Fruit fly (Drosophila melanogaster) Kc167 (cell line): Measurements from ENCODE around the gene Vps37B.

Experiments
- psq ChIP-seq: fragments of >200 bp; optimal IDR thresholded peaks from 2 replicates; lab custom pipeline; 2017; ENCODE audit warnings: missing external identifiers
- ttk ChIP-seq: sonication (Bioruptor generic); optimal IDR thresholded peaks from 2 replicates; lab custom pipeline; 2017; ENCODE audit warnings: missing external identifiers

DNA sequence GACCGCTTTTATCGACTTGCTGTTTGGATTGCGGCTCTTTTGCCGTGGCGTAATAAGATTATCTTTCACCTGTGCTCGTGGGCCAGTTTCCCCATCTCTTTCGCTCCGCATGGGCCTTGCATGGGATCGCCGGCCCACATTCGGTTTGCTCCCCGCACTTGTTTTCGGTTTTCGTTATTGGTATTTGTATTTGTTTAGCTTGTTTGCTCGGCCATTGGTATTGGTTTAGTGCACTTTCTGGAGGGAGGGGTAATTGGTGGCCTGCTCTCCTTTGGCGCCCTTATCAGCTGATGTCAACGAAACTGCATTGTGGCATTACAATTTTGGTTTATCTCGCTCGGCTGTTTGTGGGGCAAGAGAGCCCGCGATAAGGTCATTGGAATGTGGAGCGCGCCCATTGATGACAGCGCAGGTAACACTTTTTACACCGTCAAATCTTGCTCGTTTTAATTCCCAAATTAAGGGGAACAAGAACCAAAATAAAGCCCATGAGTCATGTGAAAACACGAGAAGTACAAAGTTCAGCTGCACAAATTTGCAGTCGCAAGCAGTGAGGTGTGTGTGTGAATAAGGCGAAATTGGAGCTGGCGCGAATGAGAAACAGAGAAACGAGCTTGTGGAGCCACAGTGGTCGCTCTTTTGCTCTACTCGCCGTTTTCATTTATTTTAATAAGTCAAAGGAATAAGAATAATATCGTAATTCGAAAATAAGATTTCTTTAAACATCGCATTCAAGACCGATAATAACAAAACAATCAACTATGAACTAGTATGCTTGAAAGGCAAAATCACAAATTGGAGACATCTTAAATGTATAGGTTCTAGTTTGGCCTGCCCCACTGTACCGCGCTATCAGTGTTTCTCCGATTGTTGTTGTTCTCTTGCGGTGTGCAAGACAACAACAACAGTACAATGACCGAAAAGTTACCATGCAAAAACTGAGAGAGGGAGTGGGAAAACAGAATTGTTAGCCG lies 10.3 kb upstream of the Vps37B start:
- TF ChIP-seq ttk (lab: Kevin White, UChicago) (no peak), psq (lab: Kevin White, UChicago) (no peak)
